Fruit fly (Drosophila melanogaster) whole organism, prepupa: Measurements from ENCODE around the gene Uch.

Experiments
- Eip75B ChIP-seq: fragments of 200-800 bp; sonication (Bioruptor generic); optimal IDR thresholded peaks from 3 replicates; lab custom pipeline; 2016; ENCODE audit warnings: missing biosample characterization, missing genetic modification characterization
- Lpt ChIP-seq: fragments of 200-800 bp; sonication (Bioruptor generic); optimal IDR thresholded peaks from 3 replicates; lab custom pipeline; 2016; ENCODE audit warnings: missing biosample characterization, missing genetic modification characterization
- Met ChIP-seq: fragments of 200-800 bp; sonication (Bioruptor generic); optimal IDR thresholded peaks from 3 replicates; lab custom pipeline; 2016; ENCODE audit warnings: missing biosample characterization, missing genetic modification characterization
- svp ChIP-seq: fragments of 200-800 bp; sonication (Bioruptor generic); peaks from one replicate; lab custom pipeline; 2016; ENCODE audit warnings: missing biosample characterization, missing genetic modification characterization

DNA sequence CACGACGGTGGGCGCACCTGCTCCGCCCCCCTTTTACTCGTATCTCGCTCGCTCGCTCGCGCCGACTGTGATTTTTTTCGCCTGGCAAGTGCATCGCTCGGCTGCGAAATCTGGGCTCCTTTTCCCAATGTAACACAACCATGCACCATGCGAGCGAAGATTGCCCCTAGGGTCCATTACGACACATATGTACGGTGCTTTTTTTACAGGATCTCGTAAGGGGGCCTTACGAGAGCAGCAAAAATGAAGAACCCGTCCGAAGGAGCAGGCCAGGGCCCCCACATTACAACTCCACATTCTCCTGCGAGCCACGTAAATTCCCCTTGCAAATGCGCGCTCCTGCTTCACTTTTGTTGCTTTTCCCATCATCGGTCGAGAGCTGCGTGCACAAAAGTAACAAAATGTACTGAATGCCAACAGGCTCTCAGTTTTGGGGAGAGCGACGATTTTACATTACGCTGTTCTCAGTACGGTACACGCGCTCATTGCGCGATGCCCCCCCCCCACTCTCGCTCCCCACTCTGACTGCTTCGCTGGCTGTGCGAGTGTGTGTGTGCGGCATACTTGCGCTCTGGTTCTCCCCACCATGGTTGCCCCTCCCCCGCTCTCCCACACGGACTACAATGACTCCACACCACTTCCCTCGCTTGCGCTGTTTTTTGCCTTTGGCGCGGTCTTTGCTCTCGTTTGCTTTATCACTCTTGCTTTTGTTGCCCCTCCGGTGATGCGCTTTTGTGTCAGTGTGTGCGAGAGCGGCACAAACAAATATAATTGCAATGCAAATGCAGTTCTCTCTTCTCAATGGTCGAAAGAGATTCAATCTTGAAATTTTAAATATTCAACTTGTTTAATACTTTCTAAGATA lies 10.9 kb downstream of the Uch start:
- peak; percentile 86 for TF ChIP-seq svp (GFP tag; lab: Kevin White, UChicago)
- TF ChIP-seq Met (GFP tag; lab: Kevin White, UChicago) = peak; percentile 66
- peak; percentile 92 for TF ChIP-seq Lpt
- TF ChIP-seq Eip75B (GFP tag; lab: Kevin White, UChicago) = peak; percentile 75
